Fruit fly (Drosophila melanogaster): Measurements from ENCODE around the gene Vps29.

- TF ChIP-seq pan (optimal IDR thresholded peaks at IDR 0.05) (no peak), CG8478 (optimal IDR thresholded peaks at IDR 0.05) (no peak), psq (optimal IDR thresholded peaks at IDR 0.05) (no peak), usp (GFP tag; optimal IDR thresholded peaks at IDR 0.05) (no peak)
Measured at dm6 chr2L:1126527-1126926, 24.0 kb upstream of the Vps29 start.
